Fruit fly (Drosophila melanogaster) whole organism, embryonic: ENCODE measurements around the gene Vlet.

ENCODE experiments used
- Aef1 ChIP-seq: fragments of 200-800 bp; sonication (Bioruptor generic); IDR thresholded peaks from 3 replicates; pipeline ENCODE4 v1.3.6; 2022; ENCODE audit warnings: missing biosample characterization, missing genetic modification characterization
- Atf6 ChIP-seq: fragments of 200-800 bp; sonication (Bioruptor generic); IDR thresholded peaks from 2 replicates; pipeline ENCODE4 v1.3.6; 2022; ENCODE audit warnings: missing biosample characterization, missing genetic modification characterization
- BEAF-32 ChIP-seq: fragments of 200-800 bp; sonication (Bioruptor generic); optimal IDR thresholded peaks from 3 replicates; lab custom pipeline; 2017; ENCODE audit warnings: missing biosample characterization, missing genetic modification characterization, mild to moderate bottlenecking, moderate library complexity, missing genetic modification reagents
- BtbVII ChIP-seq: fragments of 200-800 bp; sonication (Bioruptor generic); optimal IDR thresholded peaks from 3 replicates; lab custom pipeline; 2017; ENCODE audit warnings: missing biosample characterization, mild to moderate bottlenecking, missing genetic modification characterization
- CG10565 ChIP-seq: fragments of 200-800 bp; sonication (Bioruptor generic); optimal IDR thresholded peaks from 3 replicates; lab custom pipeline; 2016; ENCODE audit warnings: missing biosample characterization, mild to moderate bottlenecking, missing genetic modification characterization
- CG10959 ChIP-seq: fragments of 200-800 bp; sonication (Bioruptor generic); IDR thresholded peaks from 2 replicates; pipeline ENCODE4 v1.3.6; 2022; ENCODE audit warnings: missing biosample characterization, missing genetic modification characterization
- CG10979 ChIP-seq: fragments of 200-800 bp; sonication (Bioruptor generic); optimal IDR thresholded peaks from 2 replicates; lab custom pipeline; 2018; ENCODE audit warnings: missing biosample characterization, mild to moderate bottlenecking, missing genetic modification characterization, moderate library complexity
- CG11093 ChIP-seq: fragments of 200-800 bp; sonication (Bioruptor generic); IDR thresholded peaks from 3 replicates; pipeline ENCODE4 v1.3.6; 2022; ENCODE audit warnings: missing biosample characterization, missing genetic modification characterization
- CG13123 ChIP-seq: fragments of 200-800 bp; sonication (Bioruptor generic); optimal IDR thresholded peaks from 2 replicates; lab custom pipeline; 2016; ENCODE audit warnings: missing biosample characterization, missing genetic modification characterization
- CG14860 ChIP-seq: fragments of 200-800 bp; sonication (Bioruptor generic); IDR thresholded peaks from 3 replicates; pipeline ENCODE4 v1.3.6; 2022; ENCODE audit warnings: missing biosample characterization, missing genetic modification characterization; ENCODE audit not compliant: partially characterized antibody
- CG14965 ChIP-seq: fragments of 200-800 bp; sonication (Bioruptor generic); optimal IDR thresholded peaks from 2 replicates; lab custom pipeline; 2016; ENCODE audit warnings: missing biosample characterization, missing genetic modification characterization, borderline replicate concordance
- CG15011 ChIP-seq: fragments of 200-800 bp; sonication (Bioruptor generic); optimal IDR thresholded peaks from 3 replicates; lab custom pipeline; 2018; ENCODE audit warnings: missing biosample characterization, mild to moderate bottlenecking, missing genetic modification characterization
- CG17829 ChIP-seq: fragments of 200-800 bp; optimal IDR thresholded peaks from 2 replicates; lab custom pipeline; 2019; ENCODE audit warnings: missing biosample characterization, mild to moderate bottlenecking, missing genetic modification characterization, moderate library complexity
- CG2129 ChIP-seq: fragments of 200-800 bp; sonication (Bioruptor generic); IDR thresholded peaks from 2 replicates; pipeline ENCODE4 v1.3.6; 2022; ENCODE audit warnings: missing biosample characterization, missing genetic modification characterization; ENCODE audit not compliant: partially characterized antibody
- CG34224 ChIP-seq: fragments of 200-800 bp; sonication (Bioruptor generic); IDR thresholded peaks from 3 replicates; pipeline ENCODE4 v1.3.6; 2022; ENCODE audit warnings: missing biosample characterization, missing genetic modification characterization; ENCODE audit not compliant: partially characterized antibody
- CG34376 ChIP-seq: fragments of 200-800 bp; sonication (Bioruptor generic); optimal IDR thresholded peaks from 2 replicates; lab custom pipeline; 2018; ENCODE audit warnings: missing biosample characterization, mild to moderate bottlenecking, missing genetic modification characterization
- CG8765 ChIP-seq: fragments of 200-800 bp; sonication (Bioruptor generic); IDR thresholded peaks from 2 replicates; pipeline ENCODE4 v1.3.6; 2022; ENCODE audit warnings: missing biosample characterization, missing genetic modification characterization
- CG8924 ChIP-seq: fragments of 200-800 bp; optimal IDR thresholded peaks from 3 replicates; lab custom pipeline; 2019; ENCODE audit warnings: missing biosample characterization, mild to moderate bottlenecking, missing genetic modification characterization, moderate library complexity
- CG9932 ChIP-seq: fragments of 200-800 bp; sonication (Bioruptor generic); IDR thresholded peaks from 2 replicates; pipeline ENCODE4 v1.3.6; 2022; ENCODE audit warnings: missing biosample characterization, missing genetic modification characterization
- Deaf1 ChIP-seq: fragments of 200-800 bp; optimal IDR thresholded peaks from 3 replicates; lab custom pipeline; 2019; ENCODE audit warnings: missing biosample characterization, mild to moderate bottlenecking, missing genetic modification characterization, moderate library complexity
- Dref ChIP-seq: fragments of 200-800 bp; sonication (Bioruptor generic); IDR thresholded peaks from 2 replicates; pipeline ENCODE4 v1.3.6; 2022; ENCODE audit warnings: missing biosample characterization, missing genetic modification characterization
- Ets65A ChIP-seq: fragments of 200-800 bp; sonication (Bioruptor generic); peaks from one replicate; lab custom pipeline; 2016; ENCODE audit warnings: missing biosample characterization, missing genetic modification characterization
- Fer1 ChIP-seq: fragments of 200-800 bp; sonication (Bioruptor generic); optimal IDR thresholded peaks from 2 replicates; lab custom pipeline; 2017; ENCODE audit warnings: missing biosample characterization, mild to moderate bottlenecking, missing genetic modification characterization
- GATAe ChIP-seq: fragments of 200-800 bp; sonication (Bioruptor generic); conservative IDR thresholded peaks from 2 replicates; pipeline ENCODE4 v1.3.6; 2022; ENCODE audit warnings: missing biosample characterization, missing genetic modification characterization
- Gsc ChIP-seq: fragments of 200-800 bp; sonication (Bioruptor generic); IDR thresholded peaks from 2 replicates; pipeline ENCODE4 v1.3.6; 2022; ENCODE audit warnings: missing biosample characterization, missing genetic modification characterization
- H2.0 ChIP-seq: fragments of 200-800 bp; sonication (Bioruptor generic); IDR thresholded peaks from 2 replicates; pipeline ENCODE4 v1.3.6; 2022; ENCODE audit warnings: missing biosample characterization, missing genetic modification characterization
- HLHmδ ChIP-seq: fragments of 200-800 bp; sonication (Bioruptor generic); optimal IDR thresholded peaks from 2 replicates; lab custom pipeline; 2018; ENCODE audit warnings: missing biosample characterization, mild to moderate bottlenecking, missing genetic modification characterization, moderate library complexity
- Hr3 ChIP-seq: fragments of 200-800 bp; sonication (Bioruptor generic); optimal IDR thresholded peaks from 3 replicates; lab custom pipeline; 2016; ENCODE audit warnings: missing biosample characterization, missing genetic modification characterization
- Jarid2 ChIP-seq: fragments of 200-800 bp; sonication (Bioruptor generic); optimal IDR thresholded peaks from 3 replicates; lab custom pipeline; 2017; ENCODE audit warnings: mild to moderate bottlenecking, missing biosample characterization, missing genetic modification reagents, missing genetic modification characterization
- Kr ChIP-seq: fragments of 200-800 bp; sonication (Bioruptor generic); optimal IDR thresholded peaks from 2 replicates; lab custom pipeline; 2017; ENCODE audit warnings: missing biosample characterization, mild to moderate bottlenecking, missing genetic modification characterization
- NC2β ChIP-seq: fragments of 200-800 bp; sonication (Bioruptor generic); optimal IDR thresholded peaks from 2 replicates; lab custom pipeline; 2016; ENCODE audit warnings: missing biosample characterization, missing genetic modification characterization
- Nf-YC ChIP-seq: fragments of 200-800 bp; optimal IDR thresholded peaks from 3 replicates; lab custom pipeline; 2019; ENCODE audit warnings: missing biosample characterization, mild to moderate bottlenecking, missing genetic modification characterization, moderate library complexity
- Oli ChIP-seq: fragments of 200-800 bp; sonication (Bioruptor generic); optimal IDR thresholded peaks from 2 replicates; lab custom pipeline; 2018; ENCODE audit warnings: missing biosample characterization, mild to moderate bottlenecking, missing genetic modification characterization, moderate library complexity
- Rfx ChIP-seq: fragments of 200-800 bp; sonication (Bioruptor generic); IDR thresholded peaks from 2 replicates; pipeline ENCODE4 v1.3.6; 2022; ENCODE audit warnings: missing biosample characterization, missing genetic modification characterization
- Spps ChIP-seq: fragments of 200-800 bp; sonication (Bioruptor generic); optimal IDR thresholded peaks from 2 replicates; lab custom pipeline; 2018; ENCODE audit warnings: missing biosample characterization, mild to moderate bottlenecking, missing genetic modification characterization
- ab ChIP-seq: fragments of 200-800 bp; sonication (Bioruptor generic); optimal IDR thresholded peaks from 2 replicates; lab custom pipeline; 2016; ENCODE audit warnings: missing biosample characterization, missing genetic modification characterization
- cad ChIP-seq: fragments of >200 bp; optimal IDR thresholded peaks from 2 replicates; lab custom pipeline; 2017; ENCODE audit warnings: missing biosample characterization, missing genetic modification characterization
- danr ChIP-seq: fragments of 200-800 bp; sonication (Bioruptor generic); IDR thresholded peaks from 2 replicates; pipeline ENCODE4 v1.3.6; 2022; ENCODE audit warnings: missing biosample characterization, missing genetic modification characterization
- dati ChIP-seq: fragments of 200-800 bp; sonication (Bioruptor generic); IDR thresholded peaks from 2 replicates; pipeline ENCODE4 v1.3.6; 2022; ENCODE audit warnings: missing biosample characterization, missing genetic modification characterization
- dmrt99B ChIP-seq: fragments of 200-800 bp; sonication (Bioruptor generic); optimal IDR thresholded peaks from 2 replicates; lab custom pipeline; 2018; ENCODE audit warnings: missing biosample characterization, mild to moderate bottlenecking, missing genetic modification characterization, moderate library complexity
- en ChIP-seq: fragments of 200-800 bp; sonication (Bioruptor generic); optimal IDR thresholded peaks from 2 replicates; lab custom pipeline; 2016; ENCODE audit warnings: missing biosample characterization, missing genetic modification characterization
- ftz-f1 ChIP-seq: fragments of 200-800 bp; sonication (Bioruptor generic); optimal IDR thresholded peaks from 2 replicates; lab custom pipeline; 2016; ENCODE audit warnings: missing biosample characterization, missing genetic modification characterization
- gce ChIP-seq: fragments of 200-800 bp; sonication (Bioruptor generic); IDR thresholded peaks from 3 replicates; pipeline ENCODE4 v1.3.6; 2022; ENCODE audit warnings: missing biosample characterization, missing genetic modification characterization
- grau ChIP-seq: fragments of 200-800 bp; optimal IDR thresholded peaks from 3 replicates; lab custom pipeline; 2019; ENCODE audit warnings: missing biosample characterization, mild to moderate bottlenecking, missing genetic modification characterization, moderate library complexity
- gro ChIP-seq: fragments of 200-800 bp; sonication (Bioruptor generic); optimal IDR thresholded peaks from 2 replicates; lab custom pipeline; 2016; ENCODE audit warnings: missing biosample characterization, missing genetic modification characterization
- gsb-n ChIP-seq: fragments of 200-800 bp; sonication (Bioruptor generic); optimal IDR thresholded peaks from 3 replicates; lab custom pipeline; 2018; ENCODE audit warnings: missing biosample characterization, mild to moderate bottlenecking, missing genetic modification characterization
- nmo ChIP-seq: fragments of 200-800 bp; sonication (Bioruptor generic); optimal IDR thresholded peaks from 2 replicates; lab custom pipeline; 2018; ENCODE audit warnings: missing biosample characterization, mild to moderate bottlenecking, missing genetic modification characterization, moderate library complexity
- otp ChIP-seq: fragments of 200-800 bp; sonication (Bioruptor generic); IDR thresholded peaks from 3 replicates; pipeline ENCODE4, ENCODE4 v1.3.6; 2022; ENCODE audit warnings: missing biosample characterization, missing genetic modification characterization
- pita ChIP-seq: fragments of 200-800 bp; sonication (Bioruptor generic); optimal IDR thresholded peaks from 2 replicates; lab custom pipeline; 2017; ENCODE audit warnings: missing biosample characterization, mild to moderate bottlenecking, missing genetic modification characterization
- sens ChIP-seq: fragments of 200-800 bp; sonication (Bioruptor generic); peaks from one replicate; lab custom pipeline; 2016; ENCODE audit warnings: missing biosample characterization, missing genetic modification characterization
- shn ChIP-seq: fragments of 200-800 bp; sonication (Bioruptor generic); optimal IDR thresholded peaks from 3 replicates; lab custom pipeline; 2016; ENCODE audit warnings: missing biosample characterization, missing genetic modification characterization
- sr ChIP-seq: fragments of 200-800 bp; sonication (Bioruptor generic); IDR thresholded peaks from 3 replicates; pipeline ENCODE4 v1.3.6; 2022; ENCODE audit warnings: missing biosample characterization, missing genetic modification characterization
- yki ChIP-seq: fragments of >200 bp; optimal IDR thresholded peaks from 3 replicates; lab custom pipeline; 2018

Gene Vlet

DNA sequence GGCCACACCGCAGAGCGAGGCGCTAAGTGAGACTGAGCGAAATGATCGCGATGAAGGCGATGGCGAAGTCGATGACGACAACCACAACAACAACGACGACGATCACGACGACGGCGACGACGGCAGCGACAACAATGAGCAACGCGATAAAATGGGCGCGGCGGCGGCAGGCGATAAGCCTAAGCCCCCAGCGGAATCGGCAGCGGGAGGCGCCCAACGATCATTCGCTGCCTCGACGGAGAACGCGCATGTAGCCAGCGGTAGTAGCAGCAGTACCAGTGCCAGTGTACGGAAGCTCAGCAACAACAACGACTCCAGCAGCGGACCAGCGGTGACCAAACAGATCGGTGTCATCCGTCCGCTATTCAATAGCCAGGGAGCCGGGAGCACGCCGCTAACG is 5.1 kb upstream of the Vlet start (continued):
- TF ChIP-seq gro (GFP tag; lab: Kevin White, UChicago) (no peak), BtbVII (GFP tag; lab: Kevin White, UChicago) (peak; percentile 4), Kr (GFP tag; lab: Kevin White, UChicago) (no peak), gce (GFP tag; lab: Robert Waterston, UW) (no peak), Gsc (GFP tag; lab: Robert Waterston, UW) (no peak), Aef1 (no peak), shn (GFP tag; lab: Kevin White, UChicago) (no peak), dati (no peak), CG17829 (no peak), Nf-YC (tag; lab: Kevin White, UChicago) (no peak), Deaf1 (tag; lab: Kevin White, UChicago) (peak; percentile 85), Spps (tag; lab: Kevin White, UChicago) (no peak), CG8765 (GFP tag; lab: Robert Waterston, UW) (no peak), BEAF-32 (GFP tag; lab: Kevin White, UChicago) (no peak), CG13123 (GFP tag; lab: Kevin White, UChicago) (no peak), cad (GFP tag; lab: Kevin White, UChicago) (no peak), en (GFP tag; lab: Kevin White, UChicago) (no peak), danr (GFP tag; lab: Robert Waterston, UW) (no peak), CG9932 (GFP tag; lab: Robert Waterston, UW) (0 out of 2 replicates have a peak, but pooled peaks have one; percentile 17), CG2129 (GFP tag; lab: Robert Waterston, UW) (no peak), CG11093 (GFP tag; lab: Robert Waterston, UW) (no peak), CG34224 (GFP tag; lab: Robert Waterston, UW) (no peak), CG10959 (no peak), Atf6 (no peak), gsb-n (tag; lab: Kevin White, UChicago) (no peak), Ets65A (GFP tag; lab: Kevin White, UChicago) (no peak), ftz-f1 (GFP tag; lab: Kevin White, UChicago) (peak; percentile 28), CG10565 (no peak), GATAe (GFP tag; lab: Robert Waterston, UW) (peak; percentile 54), Dref (no peak), CG14965 (no peak), Oli (tag; lab: Kevin White, UChicago) (no peak), yki (no peak), pita (GFP tag; lab: Kevin White, UChicago) (no peak), H2.0 (no peak), CG15011 (no peak), otp (GFP tag; lab: Robert Waterston, UW) (no peak), nmo (GFP tag; lab: Kevin White, UChicago) (no peak), dmrt99B (tag; lab: Kevin White, UChicago) (no peak), CG14860 (GFP tag; lab: Robert Waterston, UW) (no peak), Hr3 (GFP tag; lab: Kevin White, UChicago) (no peak), CG10979 (no peak), sr (no peak), CG8924 (tag; lab: Kevin White, UChicago) (no peak), Jarid2 (peak; percentile 17), grau (tag; lab: Kevin White, UChicago) (no peak), NC2β (GFP tag; lab: Kevin White, UChicago) (no peak), sens (GFP tag; lab: Kevin White, UChicago) (peak; percentile 18), HLHmδ (GFP tag; lab: Kevin White, UChicago) (no peak), ab (GFP tag; lab: Kevin White, UChicago) (no peak), Fer1 (peak; percentile 24), Rfx (GFP tag; lab: Robert Waterston, UW) (no peak), CG34376 (peak; percentile 72)
